Worm (Caenorhabditis elegans): ENCODE results near the gene droe-8.

The droe-8 gene

ce11 chrV:8730991-8731390 lies 4.7 kb downstream of the droe-8 start:
- TF ChIP-seq him-1 (tag; optimal IDR thresholded peaks at IDR 0.05) (no peak), W03F9.2 (tag; optimal IDR thresholded peaks at IDR 0.05) (no peak), dao-5 (tag; optimal IDR thresholded peaks at IDR 0.05) (no peak)

ce11 chrV:8732934-8733333 lies 6.6 kb downstream of the droe-8 start, which contains the start of gene ZC196.4:
TSS of gene ZC196.4 (plus strand) at chrV:8733106.
- TF ChIP-seq W03F9.2 (tag; optimal IDR thresholded peaks at IDR 0.05) (no peak), him-1 (tag; optimal IDR thresholded peaks at IDR 0.05) (no peak), dao-5 (tag; optimal IDR thresholded peaks at IDR 0.05) (no peak)

- TF ChIP-seq him-1 (tag; optimal IDR thresholded peaks at IDR 0.05) (no peak), W03F9.2 (tag; optimal IDR thresholded peaks at IDR 0.05) (no peak), dao-5 (tag; optimal IDR thresholded peaks at IDR 0.05) (no peak)
These were observed 10.0 kb downstream of the droe-8 start, which contains the start of gene ZC196.3 for ce11 chrV:8736369-8736768. TSS of gene ZC196.3 (plus strand) at chrV:8736669.

- no peak for TF ChIP-seq W03F9.2 (tag; optimal IDR thresholded peaks at IDR 0.05)
- no peak for TF ChIP-seq him-1 (tag; optimal IDR thresholded peaks at IDR 0.05)
- no peak for TF ChIP-seq dao-5 (tag; optimal IDR thresholded peaks at IDR 0.05)
These were observed 12.8 kb downstream of the droe-8 start, which contains the start of gene ZC196.2 for ce11 chrV:8739136-8739535. TSS of gene ZC196.2 (plus strand) at chrV:8739436.

- no peak for TF ChIP-seq W03F9.2 (tag; optimal IDR thresholded peaks at IDR 0.05)
- no peak for TF ChIP-seq him-1 (tag; optimal IDR thresholded peaks at IDR 0.05)
- TF ChIP-seq dao-5 (tag; optimal IDR thresholded peaks at IDR 0.05) = no peak
These were observed 19.5 kb downstream of the droe-8 start, which contains the start of gene B0507.6 for ce11 chrV:8745858-8746257. TSS of gene B0507.6 (plus strand) at chrV:8746158.

- TF ChIP-seq dao-5 (tag; optimal IDR thresholded peaks at IDR 0.05) = no peak
- no peak for TF ChIP-seq W03F9.2 (tag; optimal IDR thresholded peaks at IDR 0.05)
- TF ChIP-seq him-1 (tag; optimal IDR thresholded peaks at IDR 0.05) = no peak
These were observed 27.1 kb downstream of the droe-8 start, which contains the start of gene B0507.5 for ce11 chrV:8753395-8753794. TSS of gene B0507.5 (plus strand) at chrV:8753695.

- TF ChIP-seq dao-5 (tag; optimal IDR thresholded peaks at IDR 0.05) = no peak
- TF ChIP-seq W03F9.2 (tag; optimal IDR thresholded peaks at IDR 0.05) = no peak
- TF ChIP-seq him-1 (tag; optimal IDR thresholded peaks at IDR 0.05) = no peak
These were observed 28.3 kb downstream of the droe-8 start, which contains the start of gene B0507.4 for ce11 chrV:8754670-8755069. TSS of gene B0507.4 (plus strand) at chrV:8754970.

- no peak for TF ChIP-seq dao-5 (tag; optimal IDR thresholded peaks at IDR 0.05)
- TF ChIP-seq W03F9.2 (tag; optimal IDR thresholded peaks at IDR 0.05) = no peak
- TF ChIP-seq him-1 (tag; optimal IDR thresholded peaks at IDR 0.05) = no peak
These were observed 32.3 kb downstream of the droe-8 start, which contains the start of gene B0507.7 for ce11 chrV:8758618-8759017. TSS of gene B0507.7 (minus strand) at chrV:8758718.

- no peak for TF ChIP-seq W03F9.2 (tag; optimal IDR thresholded peaks at IDR 0.05)
These were observed 34.1 kb downstream of the droe-8 start, which contains the start of gene ddn-1 for ce11 chrV:8760416-8760815. TSS of gene ddn-1 (minus strand) at chrV:8760516.

ce11 chrV:8762861-8763260 lies 36.5 kb downstream of the droe-8 start, which contains the start of gene B0507.8:
TSS of gene B0507.8 (minus strand) at chrV:8762961.
- no peak for TF ChIP-seq W03F9.2 (tag; optimal IDR thresholded peaks at IDR 0.05)
- no peak for TF ChIP-seq dao-5 (tag; optimal IDR thresholded peaks at IDR 0.05)
- no peak for TF ChIP-seq him-1 (tag; optimal IDR thresholded peaks at IDR 0.05)

- TF ChIP-seq dao-5 (tag; optimal IDR thresholded peaks at IDR 0.05) = no peak
These were observed 39.6 kb downstream of the droe-8 start, which contains the start of gene B0507.9 for ce11 chrV:8765938-8766337. TSS of gene B0507.9 (minus strand) at chrV:8766038.

ce11 chrV:8767041-8767440 lies 40.7 kb downstream of the droe-8 start:
- TF ChIP-seq W03F9.2 (tag; optimal IDR thresholded peaks at IDR 0.05) (no peak), him-1 (tag; optimal IDR thresholded peaks at IDR 0.05) (no peak), dao-5 (tag; optimal IDR thresholded peaks at IDR 0.05) (no peak)

ce11 chrV:8767493-8767892 lies 41.2 kb downstream of the droe-8 start:
- TF ChIP-seq dao-5 (tag; optimal IDR thresholded peaks at IDR 0.05) (no peak), W03F9.2 (tag; optimal IDR thresholded peaks at IDR 0.05) (no peak), him-1 (tag; optimal IDR thresholded peaks at IDR 0.05) (no peak)

ce11 chrV:8768481-8768959 lies 42.2 kb downstream of the droe-8 start, which contains the start of gene B0507.3:
TSS of gene B0507.3 (plus strand) at chrV:8768909.
- TF ChIP-seq W03F9.2 (tag; optimal IDR thresholded peaks at IDR 0.05) (no peak), dao-5 (tag; optimal IDR thresholded peaks at IDR 0.05) (no peak), him-1 (tag; optimal IDR thresholded peaks at IDR 0.05) (no peak)

ce11 chrV:8769154-8769553 lies 42.8 kb downstream of the droe-8 start:
- TF ChIP-seq W03F9.2 (tag; optimal IDR thresholded peaks at IDR 0.05) = no peak
- no peak for TF ChIP-seq dao-5 (tag; optimal IDR thresholded peaks at IDR 0.05)
- TF ChIP-seq him-1 (tag; optimal IDR thresholded peaks at IDR 0.05) = no peak
